Fruit fly (Drosophila melanogaster): ENCODE measurements around the gene CG15317.

The CG15317 gene

DNA sequence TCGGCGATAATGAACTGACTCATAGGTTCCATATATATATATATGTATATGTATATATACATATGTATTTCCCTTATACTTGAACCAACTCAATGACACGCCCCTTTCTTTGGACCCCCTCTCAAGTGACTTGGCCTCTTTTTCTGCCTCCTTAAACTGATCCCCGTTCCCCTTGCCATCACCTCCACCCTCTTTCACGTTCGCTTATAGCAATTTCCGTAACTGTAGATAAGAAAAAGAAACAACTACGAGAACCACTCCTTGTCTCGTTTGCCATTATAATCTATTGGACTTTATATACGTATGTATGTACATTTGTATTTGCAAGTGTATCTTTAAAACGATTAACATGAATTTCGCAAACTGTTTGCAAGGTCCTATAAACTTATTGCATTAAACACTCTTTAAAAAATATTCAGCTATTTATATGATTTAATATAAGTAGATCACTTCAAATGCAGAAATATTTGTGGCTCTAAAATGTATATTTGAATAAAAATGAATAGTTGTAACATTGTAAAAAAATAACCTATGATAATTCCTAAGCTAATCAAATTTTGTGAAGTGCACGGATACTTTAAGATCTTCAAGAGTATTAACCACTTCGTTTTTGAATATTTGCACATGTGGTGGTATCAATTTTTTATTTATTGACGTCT is 26.4 kb upstream of the CG15317 start (continued):
- TF ChIP-seq jing (GFP tag; optimal IDR thresholded peaks at IDR 0.05) (no peak), twi (tag; optimal IDR thresholded peaks at IDR 0.05) (no peak), chm (GFP tag; IDR thresholded peaks at IDR 0.05) (no peak), CG31388 (GFP tag; optimal IDR thresholded peaks at IDR 0.05) (no peak), lab (GFP tag; optimal IDR thresholded peaks at IDR 0.05) (peak; percentile 55), Drgx (GFP tag; IDR thresholded peaks at IDR 0.05) (peak; percentile 51; the same call in 1 of the 2 replicates), CG7271 (tag; optimal IDR thresholded peaks at IDR 0.05) (no peak), D19A (tag; optimal IDR thresholded peaks at IDR 0.05) (peak; percentile 67), Dbx (GFP tag; IDR thresholded peaks at IDR 0.05) (0 out of 3 replicates have a peak, but pooled peaks have one; percentile 34), CG30403 (GFP tag; optimal IDR thresholded peaks at IDR 0.05) (peak; percentile 33), gem (tag; optimal IDR thresholded peaks at IDR 0.05) (peak; percentile 49), CG34422 (GFP tag; IDR thresholded peaks at IDR 0.05) (no peak), CG11560 (tag; IDR thresholded peaks at IDR 0.05) (no peak), scrt (GFP tag; optimal IDR thresholded peaks at IDR 0.05) (peak; percentile 24), CG18764 (GFP tag; optimal IDR thresholded peaks at IDR 0.05) (no peak), CG2120 (GFP tag; optimal IDR thresholded peaks at IDR 0.05) (peak; percentile 69), bsh (GFP tag; optimal IDR thresholded peaks at IDR 0.05) (peak in 1 of 2 experiments; percentile 14), CG6854 (GFP tag; optimal IDR thresholded peaks at IDR 0.05) (no peak), Jarid2 (GFP tag; optimal IDR thresholded peaks at IDR 0.05) (no peak), Rfx (GFP tag; IDR thresholded peaks at IDR 0.05) (peak; percentile 18; the same call in 1 of the 2 replicates), CG12155 (GFP tag; optimal IDR thresholded peaks at IDR 0.05) (peak; percentile 19), CG6765 (GFP tag; optimal IDR thresholded peaks at IDR 0.05) (no peak), CG8281 (tag; optimal IDR thresholded peaks at IDR 0.05) (peak; percentile 10), toy (GFP tag; IDR thresholded peaks at IDR 0.05) (no peak), CG7839 (tag; optimal IDR thresholded peaks at IDR 0.05) (peak; percentile 52), ems (GFP tag; optimal IDR thresholded peaks at IDR 0.05) (no peak), Mrtf (GFP tag; IDR thresholded peaks at IDR 0.05) (no peak), lbe (GFP tag; optimal IDR thresholded peaks at IDR 0.05) (peak; percentile 44), Meics (GFP tag; optimal IDR thresholded peaks at IDR 0.05) (peak; percentile 65), Abd-B (GFP tag; optimal IDR thresholded peaks at IDR 0.05) (no peak), NC2β (GFP tag; optimal IDR thresholded peaks at IDR 0.05) (no peak), D (optimal IDR thresholded peaks at IDR 0.05) (no peak), D (GFP tag; optimal IDR thresholded peaks at IDR 0.05) (no peak), YL-1 (GFP tag; optimal IDR thresholded peaks at IDR 0.05) (no peak), insv (GFP tag; optimal IDR thresholded peaks at IDR 0.05) (no peak), pum (GFP tag; optimal IDR thresholded peaks at IDR 0.05) (no peak), CG13775 (GFP tag; optimal IDR thresholded peaks at IDR 0.05) (peak; percentile 7), ind (GFP tag; optimal IDR thresholded peaks at IDR 0.05) (no peak), CoRest (tag; optimal IDR thresholded peaks at IDR 0.05) (peak; percentile 48), grau (tag; optimal IDR thresholded peaks at IDR 0.05) (peak; percentile 63), lov (optimal IDR thresholded peaks at IDR 0.05) (no peak), lov (GFP tag; IDR thresholded peaks at IDR 0.05) (no peak), dpn (GFP tag; optimal IDR thresholded peaks at IDR 0.05) (no peak), Atf3 (GFP tag; optimal IDR thresholded peaks at IDR 0.05) (no peak), slbo (GFP tag; IDR thresholded peaks at IDR 0.05) (peak; percentile 33), CG3726 (GFP tag; IDR thresholded peaks at IDR 0.05) (no peak), yki (optimal IDR thresholded peaks at IDR 0.05) (no peak), CG8290 (GFP tag; optimal IDR thresholded peaks at IDR 0.05) (no peak), CG8290 (tag; optimal IDR thresholded peaks at IDR 0.05) (no peak), CG1233 (GFP tag; optimal IDR thresholded peaks at IDR 0.05) (no peak), mirr (GFP tag; optimal IDR thresholded peaks at IDR 0.05) (peak; percentile 9), Dip3 (GFP tag; optimal IDR thresholded peaks at IDR 0.05) (peak; percentile 23)

Data from whole organism, embryonic.